Fruit fly (Drosophila melanogaster): ENCODE measurements around the gene CG9396.

The CG9396 gene

dm6 chr3R:9586663-9587248 is 15.3 kb upstream of the CG9396 start, which contains the start of gene P58IPK (continued):
- TF ChIP-seq Atf3 (GFP tag; optimal IDR thresholded peaks at IDR 0.05): peak; percentile 68
- TF ChIP-seq trh (GFP tag; optimal IDR thresholded peaks at IDR 0.05): no peak
- TF ChIP-seq sr (GFP tag; IDR thresholded peaks at IDR 0.05): peak; percentile 71
- TF ChIP-seq CG9437 (GFP tag; optimal IDR thresholded peaks at IDR 0.05): peak; percentile 26
- no peak for TF ChIP-seq fd3F (GFP tag; optimal IDR thresholded peaks at IDR 0.05)
- peak; percentile 77 for TF ChIP-seq CG13894 (tag; optimal IDR thresholded peaks at IDR 0.05)
- peak in 1 of 2 experiments; percentile 11 for TF ChIP-seq Eip74EF (GFP tag; optimal IDR thresholded peaks at IDR 0.05)
- no peak for TF ChIP-seq pros (GFP tag; optimal IDR thresholded peaks at IDR 0.05)
- peak; percentile 41 for TF ChIP-seq gfzf (GFP tag; optimal IDR thresholded peaks at IDR 0.05)
- TF ChIP-seq vnd (GFP tag; IDR thresholded peaks at IDR 0.05; ENCODE audit: partially characterized antibody): peak; percentile 90
- TF ChIP-seq Taf1 (GFP tag; IDR thresholded peaks at IDR 0.05): peak; percentile 13; the same call in 1 of the 2 replicates
- peak; percentile 99 for TF ChIP-seq BEAF-32 (GFP tag; optimal IDR thresholded peaks at IDR 0.05)
- peak; percentile 50; the same call in 1 of the 2 replicates for TF ChIP-seq CG4404 (GFP tag; IDR thresholded peaks at IDR 0.05)
- no peak for TF ChIP-seq tio (GFP tag; optimal IDR thresholded peaks at IDR 0.05)
- no peak for TF ChIP-seq wor (GFP tag; IDR thresholded peaks at IDR 0.05)
- TF ChIP-seq ind (GFP tag; optimal IDR thresholded peaks at IDR 0.05): peak; percentile 72
- TF ChIP-seq kni (GFP tag; optimal IDR thresholded peaks at IDR 0.05): peak; percentile 22
- peak; percentile 85 for TF ChIP-seq mam (GFP tag; optimal IDR thresholded peaks at IDR 0.05)
- peak; percentile 78 for TF ChIP-seq nmo (GFP tag; optimal IDR thresholded peaks at IDR 0.05)
- TF ChIP-seq bsh (GFP tag; optimal IDR thresholded peaks at IDR 0.05): peak in 1 of 2 experiments; percentile 45
- TF ChIP-seq CG1832 (GFP tag; optimal IDR thresholded peaks at IDR 0.05): no peak
- TF ChIP-seq repo (GFP tag; optimal IDR thresholded peaks at IDR 0.05): peak; percentile 35
- TF ChIP-seq CG11456 (GFP tag; IDR thresholded peaks at IDR 0.05): peak; percentile 85; the same call in 2 of the 3 replicates
- TF ChIP-seq Camta (GFP tag; optimal IDR thresholded peaks at IDR 0.05): peak; percentile 41
- peak; percentile 46 for TF ChIP-seq Hr3 (GFP tag; optimal IDR thresholded peaks at IDR 0.05)
- TF ChIP-seq H2.0 (GFP tag; IDR thresholded peaks at IDR 0.05): peak; percentile 59
- peak; percentile 2 for TF ChIP-seq nom (GFP tag; optimal IDR thresholded peaks at IDR 0.05)
- TF ChIP-seq sens (GFP tag): peak; percentile 91
- peak; percentile 10 for TF ChIP-seq disco-r (GFP tag; optimal IDR thresholded peaks at IDR 0.05)
- peak; percentile 69 for TF ChIP-seq CHES-1-like (GFP tag; optimal IDR thresholded peaks at IDR 0.05)
- no peak for TF ChIP-seq dati (GFP tag; IDR thresholded peaks at IDR 0.05)
- peak; percentile 64 for TF ChIP-seq sisA (GFP tag; IDR thresholded peaks at IDR 0.05)
- TF ChIP-seq CG3065 (GFP tag; optimal IDR thresholded peaks at IDR 0.05): peak; percentile 37
- no peak for TF ChIP-seq Kr (GFP tag; optimal IDR thresholded peaks at IDR 0.05)
- TF ChIP-seq NC2β (GFP tag; optimal IDR thresholded peaks at IDR 0.05): peak; percentile 47
- TF ChIP-seq jing (GFP tag; optimal IDR thresholded peaks at IDR 0.05): no peak
- TF ChIP-seq tx (GFP tag; optimal IDR thresholded peaks at IDR 0.05): peak; percentile 71
- TF ChIP-seq CG33213 (GFP tag; optimal IDR thresholded peaks at IDR 0.05): peak; percentile 74
- TF ChIP-seq CG12659 (GFP tag; optimal IDR thresholded peaks at IDR 0.05): peak; percentile 83
- TF ChIP-seq CG6854 (GFP tag; optimal IDR thresholded peaks at IDR 0.05): no peak
- peak; percentile 58 for TF ChIP-seq CG3163 (GFP tag; optimal IDR thresholded peaks at IDR 0.05)
- TF ChIP-seq H15 (GFP tag; IDR thresholded peaks at IDR 0.05): peak; percentile 45; the same call in 1 of the 3 replicates
- TF ChIP-seq lbe (GFP tag; optimal IDR thresholded peaks at IDR 0.05): peak; percentile 41
- peak; percentile 69 for TF ChIP-seq tin (GFP tag; optimal IDR thresholded peaks at IDR 0.05)
- peak; percentile 1 for TF ChIP-seq MTF-1 (GFP tag; optimal IDR thresholded peaks at IDR 0.05; ENCODE audit: borderline replicate concordance)
- TF ChIP-seq C15 (GFP tag; IDR thresholded peaks at IDR 0.05): no peak
- TF ChIP-seq amos (GFP tag; IDR thresholded peaks at IDR 0.05; ENCODE audit: partially characterized antibody): peak; percentile 97
- TF ChIP-seq D19B (GFP tag; optimal IDR thresholded peaks at IDR 0.05): no peak
- no peak for TF ChIP-seq danr (GFP tag; IDR thresholded peaks at IDR 0.05)
- peak; percentile 31 for TF ChIP-seq CG18619 (GFP tag; optimal IDR thresholded peaks at IDR 0.05)

All from whole organism, embryonic.